Worm (Caenorhabditis elegans): Measurements from ENCODE around the gene C03B1.9.

- TF ChIP-seq nhr-76 (tag; optimal IDR thresholded peaks at IDR 0.05) (no peak), mep-1 (tag; optimal IDR thresholded peaks at IDR 0.05) (no peak), elt-3 (tag; optimal IDR thresholded peaks at IDR 0.05) (no peak)
Measured at ce11 chrX:6391491-6391890, 44.6 kb upstream of the C03B1.9 start, which contains the start of gene igcm-2.

All from whole organism, mixed stage, embryonic.